Fruit fly (Drosophila melanogaster) Kc167 (cell line): Measurements from ENCODE around the gene CycC.

Source experiments
- Myc ChIP-seq: fragments of >200 bp; optimal IDR thresholded peaks from 2 replicates; lab custom pipeline; 2017; ENCODE audit warnings: missing external identifiers
- Sin3A ChIP-seq: fragments of >200 bp; optimal IDR thresholded peaks from 2 replicates; lab custom pipeline; 2018; ENCODE audit warnings: missing external identifiers

DNA sequence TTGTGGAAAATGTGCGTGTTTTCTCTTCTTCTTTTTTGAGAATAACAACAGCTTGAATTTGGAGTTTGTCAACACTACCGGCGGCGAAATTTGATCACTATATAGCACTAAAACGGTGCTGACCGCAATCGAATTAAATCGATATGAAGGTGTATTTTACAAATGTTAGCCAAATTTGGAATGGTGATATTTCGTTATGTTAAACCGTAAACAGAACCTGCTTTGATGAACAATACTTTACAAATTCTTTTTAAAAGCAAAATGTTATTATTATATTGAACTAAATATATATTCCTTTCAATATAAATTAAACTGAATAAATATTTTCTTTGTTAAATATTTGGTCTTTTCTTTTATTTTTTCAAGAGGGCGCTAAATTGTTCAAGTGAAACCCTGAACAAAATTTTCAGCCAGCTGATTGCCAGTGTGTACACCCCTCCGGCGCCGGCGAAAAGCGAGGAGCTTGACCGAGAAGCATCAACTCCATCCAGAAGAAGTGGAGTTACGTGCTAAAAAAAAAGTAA, 3.9 kb downstream of the CycC start, which contains the start of the genes Rrp6, CG33331 and CG33332:
- TF ChIP-seq Sin3A (lab: Kevin White, UChicago) (no peak), Myc (lab: Kevin White, UChicago) (no peak)
